Fruit fly (Drosophila melanogaster) whole organism, embryonic: ENCODE results near the gene Muc14A.
A peak's percentile ranks its signal among the peaks of the same experiment; 100 is the strongest.

Source experiments
- Antp ChIP-seq: fragments of 200-800 bp; sonication (Bioruptor generic); optimal IDR thresholded peaks from 3 replicates; lab custom pipeline; 2016; ENCODE audit warnings: missing biosample characterization, missing genetic modification characterization
- Asciz ChIP-seq: fragments of 200-800 bp; sonication (Bioruptor generic); optimal IDR thresholded peaks from 2 replicates; lab custom pipeline; 2017; ENCODE audit warnings: missing biosample characterization, mild to moderate bottlenecking, missing genetic modification characterization, missing genetic modification reagents
- BEAF-32 ChIP-seq: fragments of 200-800 bp; sonication (Bioruptor generic); optimal IDR thresholded peaks from 3 replicates; lab custom pipeline; 2017; ENCODE audit warnings: missing biosample characterization, missing genetic modification characterization, mild to moderate bottlenecking, moderate library complexity, missing genetic modification reagents
- CG10431 ChIP-seq: fragments of 200-800 bp; sonication (Bioruptor generic); optimal IDR thresholded peaks from 3 replicates; lab custom pipeline; 2018; ENCODE audit warnings: missing biosample characterization, mild to moderate bottlenecking, missing genetic modification characterization
- CG10979 ChIP-seq: fragments of 200-800 bp; sonication (Bioruptor generic); optimal IDR thresholded peaks from 2 replicates; lab custom pipeline; 2018; ENCODE audit warnings: missing biosample characterization, mild to moderate bottlenecking, missing genetic modification characterization, moderate library complexity
- CG11560 ChIP-seq: fragments of 200-800 bp; sonication (Bioruptor generic); IDR thresholded peaks from 3 replicates; pipeline ENCODE4 v1.3.6; 2022; ENCODE audit warnings: missing biosample characterization, missing genetic modification characterization
- CG12104 ChIP-seq: fragments of 200-800 bp; sonication (Bioruptor generic); optimal IDR thresholded peaks from 3 replicates; lab custom pipeline; 2016; ENCODE audit warnings: missing biosample characterization, missing genetic modification characterization
- CG13123 ChIP-seq: fragments of 200-800 bp; sonication (Bioruptor generic); optimal IDR thresholded peaks from 2 replicates; lab custom pipeline; 2016; ENCODE audit warnings: missing biosample characterization, missing genetic modification characterization
- CG13287 ChIP-seq: fragments of 200-800 bp; sonication (Bioruptor generic); IDR thresholded peaks from 2 replicates; pipeline ENCODE4 v1.3.6; 2022; ENCODE audit warnings: missing biosample characterization, missing genetic modification characterization; ENCODE audit not compliant: partially characterized antibody
- CG13624 ChIP-seq: fragments of 200-800 bp; sonication (Bioruptor generic); optimal IDR thresholded peaks from 2 replicates; lab custom pipeline; 2016; ENCODE audit warnings: missing biosample characterization, missing genetic modification characterization
- CG13894 ChIP-seq: fragments of 200-800 bp; sonication (Bioruptor generic); optimal IDR thresholded peaks from 3 replicates; lab custom pipeline; 2018; ENCODE audit warnings: missing biosample characterization, mild to moderate bottlenecking, missing genetic modification characterization, moderate library complexity
- CG15696 ChIP-seq: fragments of 200-800 bp; sonication (Bioruptor generic); optimal IDR thresholded peaks from 2 replicates; lab custom pipeline; 2019; ENCODE audit warnings: missing biosample characterization, mild to moderate bottlenecking, missing genetic modification characterization, moderate library complexity
- CG1603 ChIP-seq: fragments of 200-800 bp; sonication (Bioruptor generic); optimal IDR thresholded peaks from 2 replicates; lab custom pipeline; 2019; ENCODE audit warnings: missing biosample characterization, mild to moderate bottlenecking, missing genetic modification characterization, moderate library complexity
- CG2199 ChIP-seq: fragments of 200-800 bp; sonication (Bioruptor generic); IDR thresholded peaks from 3 replicates; pipeline ENCODE4 v1.3.6; 2022; ENCODE audit warnings: missing biosample characterization, missing genetic modification characterization
- CG32772 ChIP-seq: fragments of 200-800 bp; sonication (Bioruptor generic); IDR thresholded peaks from 2 replicates; pipeline ENCODE4 v1.3.6; 2022; ENCODE audit warnings: missing biosample characterization, missing genetic modification characterization
- CG6791 ChIP-seq: fragments of 200-800 bp; sonication (Bioruptor generic); IDR thresholded peaks from 3 replicates; pipeline ENCODE4 v1.3.6; 2022; ENCODE audit warnings: missing biosample characterization, missing genetic modification characterization; ENCODE audit not compliant: partially characterized antibody
- CG7963 ChIP-seq: fragments of 200-800 bp; sonication (Bioruptor generic); IDR thresholded peaks from 3 replicates; pipeline ENCODE4 v1.3.6; 2022; ENCODE audit warnings: missing biosample characterization, missing genetic modification characterization; ENCODE audit not compliant: partially characterized antibody
- CG8359 ChIP-seq: fragments of 200-800 bp; sonication (Bioruptor generic); optimal IDR thresholded peaks from 2 replicates; lab custom pipeline; 2017; ENCODE audit warnings: missing biosample characterization, mild to moderate bottlenecking, missing genetic modification characterization, borderline replicate concordance
- CG8478 ChIP-seq: fragments of >200 bp; optimal IDR thresholded peaks from 2 replicates; lab custom pipeline; 2018
- CG9727 ChIP-seq: fragments of 200-800 bp; sonication (Bioruptor generic); optimal IDR thresholded peaks from 3 replicates; lab custom pipeline; 2017; ENCODE audit warnings: missing biosample characterization, mild to moderate bottlenecking, missing genetic modification characterization
- CG9932 ChIP-seq: fragments of 200-800 bp; sonication (Bioruptor generic); IDR thresholded peaks from 2 replicates; pipeline ENCODE4 v1.3.6; 2022; ENCODE audit warnings: missing biosample characterization, missing genetic modification characterization
- CTCF ChIP-seq: fragments of 200-800 bp; sonication (Bioruptor generic); optimal IDR thresholded peaks from 2 replicates; lab custom pipeline; 2017; ENCODE audit warnings: missing biosample characterization, mild to moderate bottlenecking, missing genetic modification characterization, moderate library complexity
- CoRest ChIP-seq: fragments of 200-800 bp; sonication (Bioruptor generic); optimal IDR thresholded peaks from 3 replicates; lab custom pipeline; 2018; ENCODE audit warnings: missing biosample characterization, mild to moderate bottlenecking, missing genetic modification characterization, moderate library complexity
- Dad ChIP-seq: fragments of 200-800 bp; sonication (Bioruptor generic); optimal IDR thresholded peaks from 3 replicates; lab custom pipeline; 2016; ENCODE audit warnings: missing biosample characterization, missing genetic modification characterization
- Dek ChIP-seq: fragments of 200-800 bp; sonication (Bioruptor generic); optimal IDR thresholded peaks from 3 replicates; lab custom pipeline; 2019; ENCODE audit warnings: missing biosample characterization, mild to moderate bottlenecking, missing genetic modification characterization, moderate library complexity
- Dll ChIP-seq: fragments of 200-800 bp; sonication (Bioruptor generic); IDR thresholded peaks from 4 replicates; pipeline ENCODE4 v1.3.6; 2022; ENCODE audit warnings: missing biosample characterization, missing genetic modification characterization; ENCODE audit not compliant: partially characterized antibody
- Ets65A ChIP-seq: fragments of 200-800 bp; sonication (Bioruptor generic); peaks from one replicate; lab custom pipeline; 2016; ENCODE audit warnings: missing biosample characterization, missing genetic modification characterization
- Gug ChIP-seq: fragments of 200-800 bp; sonication (Bioruptor generic); IDR thresholded peaks from 4 replicates; pipeline ENCODE4 v1.3.6; 2022; ENCODE audit warnings: missing biosample characterization, missing genetic modification characterization
- Hr39 ChIP-seq: fragments of >200 bp; optimal IDR thresholded peaks from 2 replicates; lab custom pipeline; 2017
- NfI ChIP-seq: fragments of 200-800 bp; sonication (Bioruptor generic); optimal IDR thresholded peaks from 3 replicates; lab custom pipeline; 2018; ENCODE audit warnings: missing biosample characterization, mild to moderate bottlenecking, missing genetic modification characterization, moderate library complexity
- Scr ChIP-seq: fragments of 200-800 bp; sonication (Bioruptor generic); IDR thresholded peaks from 2 replicates; pipeline ENCODE4 v1.3.6; 2022; ENCODE audit warnings: missing biosample characterization, missing genetic modification characterization; ENCODE audit not compliant: partially characterized antibody
- Trl ChIP-seq, 3 experiments: fragments of >200 bp in 2 of 3; fragments of 200-800 bp in 1 of 3; sonication (Bioruptor generic) in 1 of 3; optimal IDR thresholded peaks; 2 replicates in 1 of 3; 3 replicates in 2 of 3; lab custom pipeline; 2016 to 2017; ENCODE audit warnings: missing biosample characterization in 1 of 3, missing genetic modification characterization in 1 of 3
- abd-A ChIP-seq: fragments of 200-800 bp; sonication (Bioruptor generic); optimal IDR thresholded peaks from 3 replicates; lab custom pipeline; 2019; ENCODE audit warnings: missing biosample characterization, mild to moderate bottlenecking, missing genetic modification characterization, moderate library complexity
- bcd ChIP-seq: fragments of 200-800 bp; sonication (Bioruptor generic); optimal IDR thresholded peaks from 2 replicates; lab custom pipeline; 2017; ENCODE audit warnings: missing biosample characterization, mild to moderate bottlenecking, missing genetic modification characterization
- cad ChIP-seq: fragments of >200 bp; optimal IDR thresholded peaks from 2 replicates; lab custom pipeline; 2017; ENCODE audit warnings: missing biosample characterization, missing genetic modification characterization
- gem ChIP-seq: fragments of 200-800 bp; sonication (Bioruptor generic); optimal IDR thresholded peaks from 2 replicates; lab custom pipeline; 2019; ENCODE audit warnings: missing biosample characterization, mild to moderate bottlenecking, missing genetic modification characterization, moderate library complexity
- grn ChIP-seq: fragments of 200-800 bp; sonication (Bioruptor generic); optimal IDR thresholded peaks from 3 replicates; lab custom pipeline; 2017; ENCODE audit warnings: missing biosample characterization, missing genetic modification characterization
- klu ChIP-seq: fragments of 200-800 bp; sonication (Bioruptor generic); IDR thresholded peaks from 2 replicates; pipeline ENCODE4 v1.3.6; 2022; ENCODE audit warnings: missing biosample characterization, missing genetic modification characterization
- nmo ChIP-seq: fragments of 200-800 bp; sonication (Bioruptor generic); optimal IDR thresholded peaks from 2 replicates; lab custom pipeline; 2018; ENCODE audit warnings: missing biosample characterization, mild to moderate bottlenecking, missing genetic modification characterization, moderate library complexity
- oc ChIP-seq: fragments of 200-800 bp; sonication (Bioruptor generic); optimal IDR thresholded peaks from 2 replicates; lab custom pipeline; 2018; ENCODE audit warnings: missing biosample characterization, mild to moderate bottlenecking, missing genetic modification characterization, moderate library complexity
- odd ChIP-seq: fragments of 200-800 bp; sonication (Bioruptor generic); optimal IDR thresholded peaks from 2 replicates; lab custom pipeline; 2017; ENCODE audit warnings: missing biosample characterization, mild to moderate bottlenecking, missing genetic modification characterization
- psq ChIP-seq: fragments of 200-800 bp; sonication (Bioruptor generic); optimal IDR thresholded peaks from 2 replicates; lab custom pipeline; 2017; ENCODE audit warnings: missing biosample characterization, missing genetic modification characterization
- row ChIP-seq: fragments of 200-800 bp; sonication (Bioruptor generic); IDR thresholded peaks from 3 replicates; pipeline ENCODE4 v1.3.6; 2022; ENCODE audit warnings: missing biosample characterization, missing genetic modification characterization
- slbo ChIP-seq: fragments of 200-800 bp; sonication (Bioruptor generic); IDR thresholded peaks from 2 replicates; pipeline ENCODE4 v1.3.6; 2022; ENCODE audit warnings: missing biosample characterization, missing genetic modification characterization
- sna ChIP-seq: fragments of 200-800 bp; sonication (Bioruptor generic); IDR thresholded peaks from 2 replicates; pipeline ENCODE4 v1.3.6; 2022; ENCODE audit warnings: missing biosample characterization, missing genetic modification characterization; ENCODE audit not compliant: partially characterized antibody
- stwl ChIP-seq: fragments of 200-800 bp; sonication (Bioruptor generic); optimal IDR thresholded peaks from 3 replicates; lab custom pipeline; 2018; ENCODE audit warnings: missing biosample characterization, mild to moderate bottlenecking, missing genetic modification characterization, moderate library complexity
- sug ChIP-seq: fragments of 200-800 bp; optimal IDR thresholded peaks from 2 replicates; lab custom pipeline; 2019; ENCODE audit warnings: missing biosample characterization, mild to moderate bottlenecking, missing genetic modification characterization, moderate library complexity
- tgo ChIP-seq: fragments of 200-800 bp; sonication (Bioruptor generic); IDR thresholded peaks from 3 replicates; pipeline ENCODE4 v1.3.6; 2022; ENCODE audit warnings: missing biosample characterization, missing genetic modification characterization
- tio ChIP-seq: fragments of 200-800 bp; sonication (Bioruptor generic); optimal IDR thresholded peaks from 2 replicates; lab custom pipeline; 2017; ENCODE audit warnings: missing biosample characterization, missing genetic modification characterization, inconsistent platforms
- trh ChIP-seq: fragments of 200-800 bp; sonication (Bioruptor generic); optimal IDR thresholded peaks from 2 replicates; lab custom pipeline; 2016; ENCODE audit warnings: missing biosample characterization, missing genetic modification characterization
- vnd ChIP-seq: fragments of 200-800 bp; sonication (Bioruptor generic); IDR thresholded peaks from 3 replicates; pipeline ENCODE4 v1.3.6; 2022; ENCODE audit warnings: missing biosample characterization, missing genetic modification characterization; ENCODE audit not compliant: partially characterized antibody

The Muc14A gene

DNA sequence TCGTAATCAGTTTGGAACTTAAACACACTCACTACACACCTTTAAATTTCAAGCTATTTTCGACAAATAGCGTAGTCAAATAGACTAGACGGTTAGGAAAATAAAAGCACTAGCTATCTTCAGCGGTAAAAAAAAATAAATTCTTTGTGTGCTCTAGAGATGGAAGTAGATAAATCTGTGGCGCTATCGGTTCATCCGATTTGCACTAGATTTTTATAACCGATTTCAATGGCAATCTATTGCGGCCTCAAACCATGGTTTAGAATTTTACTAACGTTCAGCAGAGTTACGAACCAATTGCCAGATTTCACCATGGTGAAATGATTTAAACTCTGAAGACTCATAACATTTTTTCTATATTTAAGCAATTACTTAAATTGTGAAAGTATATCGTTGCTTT lies 87.6 kb downstream of the Muc14A start (continued):
- TF ChIP-seq CG10979 (tag; lab: Kevin White, UChicago) (no peak), CG1603 (peak; percentile 72), CG13624 (GFP tag; lab: Kevin White, UChicago) (peak; percentile 25), row (GFP tag; lab: Robert Waterston, UW) (peak; percentile 58), CG13287 (GFP tag; lab: Robert Waterston, UW) (peak; percentile 84), vnd (peak; percentile 51; the same call in 2 of the 3 replicates), stwl (tag; lab: Kevin White, UChicago) (peak; percentile 66), NfI (GFP tag; lab: Kevin White, UChicago) (no peak), Dll (GFP tag; lab: Robert Waterston, UW) (peak; percentile 74), CG12104 (GFP tag; lab: Kevin White, UChicago) (no peak), Dek (tag; lab: Kevin White, UChicago) (peak; percentile 16), gem (tag; lab: Kevin White, UChicago) (peak; percentile 1), Dad (GFP tag; lab: Kevin White, UChicago) (peak; percentile 6), CG9932 (GFP tag; lab: Robert Waterston, UW) (peak; percentile 54), Gug (GFP tag; lab: Robert Waterston, UW) (no peak), CG13894 (tag; lab: Kevin White, UChicago) (peak; percentile 65), Scr (peak; percentile 76), bcd (GFP tag; lab: Kevin White, UChicago) (peak; percentile 29), CG13123 (GFP tag; lab: Kevin White, UChicago) (peak; percentile 9), CG8359 (GFP tag; lab: Kevin White, UChicago) (no peak), sna (peak; percentile 55; the same call in 1 of the 2 replicates), Antp (GFP tag; lab: Kevin White, UChicago) (peak; percentile 0), CoRest (tag; lab: Kevin White, UChicago) (peak; percentile 28), nmo (peak; percentile 18), BEAF-32 (peak; percentile 86), CG7963 (GFP tag; lab: Robert Waterston, UW) (peak; percentile 56; the same call in 1 of the 3 replicates), Ets65A (GFP tag; lab: Kevin White, UChicago) (peak; percentile 86), slbo (peak; percentile 60), grn (GFP tag; lab: Kevin White, UChicago) (peak; percentile 76), Hr39 (lab: Kevin White, UChicago) (no peak)

DNA sequence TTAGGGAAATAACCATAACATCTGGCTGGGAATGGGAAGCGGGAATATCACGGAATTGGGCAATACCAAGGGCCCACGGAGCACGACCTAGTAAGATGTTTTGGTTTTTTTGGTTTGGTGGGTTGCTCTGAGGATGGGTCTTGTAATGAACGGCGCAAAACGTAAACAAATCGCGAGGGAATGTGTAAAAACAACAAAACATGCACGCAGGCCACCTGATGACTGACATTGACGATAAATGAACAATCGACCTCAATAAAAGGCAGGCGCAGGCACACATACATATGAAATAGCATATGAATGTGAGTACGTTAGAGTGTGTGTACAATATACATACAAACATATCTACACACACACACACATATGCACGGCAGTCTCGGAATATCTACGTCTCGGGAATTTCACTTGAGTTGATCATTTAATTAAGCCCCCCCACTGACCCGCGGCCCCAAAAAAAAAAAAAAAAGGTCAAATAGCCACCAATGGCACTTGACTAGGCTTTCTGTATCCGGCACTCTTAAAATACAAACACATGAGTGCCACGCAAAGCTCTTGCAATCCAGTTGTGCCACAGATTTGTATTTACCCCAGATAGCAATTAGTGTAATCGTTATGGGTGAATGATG lies 91.9 kb downstream of the Muc14A start:
- TF ChIP-seq psq (GFP tag; lab: Kevin White, UChicago) (no peak), odd (GFP tag; lab: Kevin White, UChicago) (no peak), CG10431 (no peak), oc (tag; lab: Kevin White, UChicago) (no peak), CG8478 (lab: Kevin White, UChicago) (no peak), Asciz (GFP tag; lab: Kevin White, UChicago) (no peak), CG2199 (GFP tag; lab: Robert Waterston, UW) (0 out of 3 replicates have a peak, but pooled peaks have one; percentile 32), trh (GFP tag; lab: Kevin White, UChicago) (no peak), CG11560 (no peak), CTCF (GFP tag; lab: Kevin White, UChicago) (no peak), CG32772 (GFP tag; lab: Robert Waterston, UW) (peak; percentile 7; the same call in 1 of the 2 replicates), Trl (optimal IDR thresholded peaks at IDR 0.05; lab: Kevin White, UChicago) (no peak), Trl (GFP tag; optimal IDR thresholded peaks at IDR 0.05; lab: Kevin White, UChicago) (no peak), CG9727 (no peak), tio (GFP tag; lab: Kevin White, UChicago) (no peak), abd-A (tag; lab: Kevin White, UChicago) (peak; percentile 50), klu (no peak), sug (peak; percentile 21), CG6791 (GFP tag; lab: Robert Waterston, UW) (no peak), CG15696 (tag; lab: Kevin White, UChicago) (no peak), cad (GFP tag; lab: Kevin White, UChicago) (no peak), tgo (no peak)
